Worm (Caenorhabditis elegans) whole organism, L2 larva: ENCODE measurements around the gene cnnm-1.
"Not testable (repeated sequence)": the region's sequence is repeated elsewhere in the genome, so short reads cannot be mapped to it uniquely, and the experiment has no call there.

Experiments used
- F13H6.1 ChIP-seq: sonication (generic microtip); optimal IDR thresholded peaks from 2 replicates; lab custom pipeline; 2016; ENCODE audit warnings: missing genetic modification characterization, missing compliant biosample characterization
- R02D3.7 ChIP-seq: fragments of 150-350 bp; optimal IDR thresholded peaks from 2 replicates; lab custom pipeline; 2014; ENCODE audit warnings: missing biosample characterization, missing genetic modification characterization
- Y55F3AM.14 ChIP-seq: fragments of 200-800 bp; sonication (Bioruptor generic); optimal IDR thresholded peaks from 2 replicates; lab custom pipeline; 2018; ENCODE audit warnings: mild to moderate bottlenecking, missing genetic modification characterization, missing compliant biosample characterization
- ZK546.5 ChIP-seq: sonication (generic microtip); optimal IDR thresholded peaks from 2 replicates; lab custom pipeline; 2017; ENCODE audit warnings: missing biosample characterization, missing genetic modification characterization
- alr-1 ChIP-seq: fragments of 150-350 bp; optimal IDR thresholded peaks from 2 replicates; lab custom pipeline; 2014; ENCODE audit warnings: missing biosample characterization, missing genetic modification characterization
- aly-2 ChIP-seq: fragments of 150-350 bp; optimal IDR thresholded peaks from 2 replicates; lab custom pipeline; 2014; ENCODE audit warnings: missing biosample characterization, missing genetic modification characterization
- ama-1 ChIP-seq: fragments of 150-350 bp; optimal IDR thresholded peaks from 2 replicates; lab custom pipeline; 2018; ENCODE audit warnings: inconsistent platforms
- ceh-16 ChIP-seq: fragments of 150-350 bp; optimal IDR thresholded peaks from 2 replicates; lab custom pipeline; 2014; ENCODE audit warnings: missing biosample characterization, missing genetic modification characterization
- dmd-4 ChIP-seq: sonication (generic microtip); optimal IDR thresholded peaks from 2 replicates; lab custom pipeline; 2017; ENCODE audit warnings: missing biosample characterization, missing genetic modification characterization
- elt-1 ChIP-seq: fragments of 150-350 bp; optimal IDR thresholded peaks from 2 replicates; lab custom pipeline; 2014; ENCODE audit warnings: missing biosample characterization, missing genetic modification characterization
- elt-3 ChIP-seq: sonication (generic microtip); optimal IDR thresholded peaks from 2 replicates; lab custom pipeline; 2017; ENCODE audit warnings: missing biosample characterization, missing genetic modification characterization
- fos-1 ChIP-seq: fragments of 150-350 bp; optimal IDR thresholded peaks from 2 replicates; lab custom pipeline; 2014; ENCODE audit warnings: missing biosample characterization, missing genetic modification characterization
- lin-13 ChIP-seq: fragments of 150-350 bp; optimal IDR thresholded peaks from 2 replicates; lab custom pipeline; 2014; ENCODE audit warnings: missing biosample characterization, missing genetic modification reagents, missing genetic modification characterization
- lsy-2 ChIP-seq, 2 experiments: fragments of 150-350 bp in 1 of 2; sonication (generic microtip) in 1 of 2; optimal IDR thresholded peaks; 2 replicates each; lab custom pipeline; 2014 to 2017; ENCODE audit warnings: missing biosample characterization in 2 of 2, missing genetic modification characterization in 2 of 2
- nhr-10 ChIP-seq: sonication (generic microtip); optimal IDR thresholded peaks from 2 replicates; lab custom pipeline; 2017; ENCODE audit warnings: missing biosample characterization, missing genetic modification characterization
- nhr-129 ChIP-seq: fragments of 150-350 bp; optimal IDR thresholded peaks from 2 replicates; lab custom pipeline; 2014; ENCODE audit warnings: missing biosample characterization, missing genetic modification characterization
- nhr-23 ChIP-seq: fragments of 150-350 bp; optimal IDR thresholded peaks from 2 replicates; lab custom pipeline; 2014; ENCODE audit warnings: missing biosample characterization, missing genetic modification reagents, missing genetic modification characterization
- nhr-237 ChIP-seq: fragments of 150-350 bp; optimal IDR thresholded peaks from 2 replicates; lab custom pipeline; 2014; ENCODE audit warnings: missing biosample characterization, missing genetic modification characterization
- nhr-6 ChIP-seq: fragments of 150-350 bp; optimal IDR thresholded peaks from 2 replicates; lab custom pipeline; 2014; ENCODE audit warnings: missing biosample characterization, missing genetic modification characterization
- nhr-77 ChIP-seq: fragments of 150-350 bp; optimal IDR thresholded peaks from 2 replicates; lab custom pipeline; 2014; ENCODE audit warnings: missing biosample characterization, missing genetic modification characterization
- sem-4 ChIP-seq: fragments of 150-350 bp; optimal IDR thresholded peaks from 2 replicates; lab custom pipeline; 2014; ENCODE audit warnings: missing biosample characterization, missing genetic modification reagents, missing genetic modification characterization
- sma-3 ChIP-seq: sonication (generic microtip); optimal IDR thresholded peaks from 2 replicates; lab custom pipeline; 2016; ENCODE audit warnings: missing genetic modification reagents, missing genetic modification characterization, missing compliant biosample characterization
- sma-9 ChIP-seq, 2 experiments: fragments of 150-350 bp in 1 of 2; sonication (generic microtip) in 1 of 2; optimal IDR thresholded peaks; 2 replicates each; lab custom pipeline; 2014 to 2016; ENCODE audit warnings: missing genetic modification characterization in 2 of 2, mild to moderate bottlenecking in 1 of 2, missing biosample characterization in 1 of 2, missing compliant biosample characterization in 1 of 2, missing genetic modification reagents in 1 of 2, moderate library complexity in 1 of 2
- snpc-4 ChIP-seq: fragments of 150-350 bp; optimal IDR thresholded peaks from 2 replicates; lab custom pipeline; 2014; ENCODE audit warnings: missing biosample characterization, missing genetic modification characterization
- ztf-1 ChIP-seq: fragments of 200-800 bp; sonication (Bioruptor generic); conservative IDR thresholded peaks from 2 replicates; pipeline ENCODE4 v1.3.6; 2022; ENCODE audit warnings: missing genetic modification characterization, missing compliant biosample characterization
- ztf-11 ChIP-seq: sonication (generic microtip); optimal IDR thresholded peaks from 2 replicates; lab custom pipeline; 2017; ENCODE audit warnings: missing biosample characterization, missing genetic modification characterization
- ztf-4 ChIP-seq: fragments of 150-350 bp; optimal IDR thresholded peaks from 2 replicates; lab custom pipeline; 2014; ENCODE audit warnings: missing biosample characterization, missing genetic modification characterization

Gene cnnm-1

ce11 chrIV:17163273-17163672 is 43.4 kb downstream of the cnnm-1 start, which contains the start of gene skr-9:
Gene skr-9 (plus strand): TSS chrIV:17163573.
- not testable (repeated sequence) for TF ChIP-seq ceh-16 (tag; lab: Kevin White, UChicago); nhr-129 (tag; lab: Kevin White, UChicago); ZK546.5

ce11 chrIV:17162515-17162914 is 44.1 kb downstream of the cnnm-1 start, which contains the start of gene skr-13:
Gene skr-13 (minus strand): TSS chrIV:17162615.
- TF ChIP-seq ztf-1 (GFP tag; lab: Robert Waterston, UW) (no peak), elt-1 (tag; lab: Kevin White, UChicago) (no peak), sem-4 (tag; lab: Kevin White, UChicago) (no peak), nhr-23 (no peak), fos-1 (tag; lab: Kevin White, UChicago) (no peak), R02D3.7 (tag; lab: Kevin White, UChicago) (no peak), nhr-10 (no peak), snpc-4 (tag; lab: Kevin White, UChicago) (no peak), nhr-6 (tag; lab: Kevin White, UChicago) (no peak), ceh-16 (tag; lab: Kevin White, UChicago) (no peak), nhr-237 (tag; lab: Kevin White, UChicago) (no peak), sma-3 (no peak), nhr-129 (tag; lab: Kevin White, UChicago) (no peak), elt-3 (no peak), sma-9 (GFP tag; optimal IDR thresholded peaks at IDR 0.05; lab: Kevin White, UChicago) (no peak), sma-9 (tag; optimal IDR thresholded peaks at IDR 0.05; lab: Kevin White, UChicago) (no peak), nhr-77 (no peak)
- TF ChIP-seq, all 48 proteins: peak for 0

ce11 chrIV:17153002-17153401 is 53.6 kb downstream of the cnnm-1 start:
- TF ChIP-seq lin-13 (GFP tag; lab: Kevin White, UChicago) (no peak), ztf-4 (tag; lab: Kevin White, UChicago) (no peak), aly-2 (tag; lab: Kevin White, UChicago) (no peak), alr-1 (no peak)

ce11 chrIV:17150871-17151270 is 55.8 kb downstream of the cnnm-1 start, which contains the start of gene Y116A8C.40:
Gene Y116A8C.40 (minus strand): TSS chrIV:17150971.
- TF ChIP-seq F13H6.1 (no peak), sem-4 (tag; lab: Kevin White, UChicago) (no peak), dmd-4 (tag; lab: Kevin White, UChicago) (no peak), lsy-2 (tag; optimal IDR thresholded peaks at IDR 0.05; lab: Kevin White, UChicago) (no peak), ztf-11 (no peak)

- TF ChIP-seq ZK546.5 (no peak), ztf-1 (GFP tag; lab: Robert Waterston, UW) (no peak), lin-13 (GFP tag; lab: Kevin White, UChicago) (no peak), nhr-129 (tag; lab: Kevin White, UChicago) (no peak), ztf-4 (tag; lab: Kevin White, UChicago) (no peak), ztf-11 (no peak), Y55F3AM.14 (GFP tag; lab: Kevin White, UChicago) (no peak), ama-1 (no peak)
Observed at ce11 chrIV:17150418-17150817, 56.2 kb downstream of the cnnm-1 start.
